Worm (Caenorhabditis elegans): Measurements from ENCODE around the gene ZK1290.15.

DNA sequence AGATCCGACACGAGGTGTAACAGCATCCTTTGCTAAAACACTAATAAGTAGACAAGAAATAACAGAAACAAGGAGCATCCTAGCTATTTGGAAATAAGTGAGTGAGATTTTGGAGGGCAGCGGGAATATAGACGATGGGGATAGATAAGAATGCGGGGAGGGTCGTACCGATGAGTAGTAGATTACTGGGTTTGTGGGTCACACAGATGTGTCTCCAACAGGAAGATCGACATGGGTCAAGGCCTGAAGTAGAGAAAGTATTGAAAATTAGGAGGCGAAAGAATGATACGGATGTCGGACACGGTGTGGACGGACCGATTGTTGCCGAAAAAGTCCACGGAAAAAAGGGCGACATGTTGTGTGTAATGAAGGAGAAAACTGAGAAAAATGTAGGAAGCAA, 11.0 kb downstream of the ZK1290.15 start, which contains the start of gene wrt-10:
- no peak for TF ChIP-seq zag-1 (tag; optimal IDR thresholded peaks at IDR 0.05)
- TF ChIP-seq egl-27 (tag; optimal IDR thresholded peaks at IDR 0.05), result no peak
- no peak for TF ChIP-seq lin-15B (tag; optimal IDR thresholded peaks at IDR 0.05)

Data from whole organism, L4 larva.